Fruit fly (Drosophila melanogaster) whole organism, prepupa: Measurements from ENCODE around the gene Mic26-27.

Source experiments
- CG1621 ChIP-seq: fragments of 200-800 bp; sonication (Bioruptor generic); optimal IDR thresholded peaks from 3 replicates; lab custom pipeline; 2018; ENCODE audit warnings: missing biosample characterization, mild to moderate bottlenecking, missing genetic modification characterization
- CG16779 ChIP-seq: fragments of 200-800 bp; sonication (Bioruptor generic); optimal IDR thresholded peaks from 3 replicates; lab custom pipeline; 2017; ENCODE audit warnings: missing biosample characterization, mild to moderate bottlenecking, missing genetic modification characterization
- CG3919 ChIP-seq: fragments of 200-800 bp; sonication (Bioruptor generic); optimal IDR thresholded peaks from 3 replicates; lab custom pipeline; 2016; ENCODE audit warnings: missing biosample characterization, missing genetic modification characterization
- CG4318 ChIP-seq: fragments of 200-800 bp; sonication (Bioruptor generic); optimal IDR thresholded peaks from 3 replicates; lab custom pipeline; 2017; ENCODE audit warnings: missing biosample characterization, mild to moderate bottlenecking, missing genetic modification characterization
- CG8632 ChIP-seq: fragments of 200-800 bp; sonication (Bioruptor generic); optimal IDR thresholded peaks from 3 replicates; lab custom pipeline; 2016; ENCODE audit warnings: missing biosample characterization, missing genetic modification characterization
- Hr39 ChIP-seq: fragments of 200-800 bp; sonication (Bioruptor generic); optimal IDR thresholded peaks from 2 replicates; lab custom pipeline; 2016; ENCODE audit warnings: missing biosample characterization, missing genetic modification characterization
- esn ChIP-seq: fragments of 200-800 bp; sonication (Bioruptor generic); optimal IDR thresholded peaks from 2 replicates; lab custom pipeline; 2016; ENCODE audit warnings: missing biosample characterization, mild to moderate bottlenecking, missing genetic modification characterization, moderate library complexity

dm6 chr3R:16176526-16176925, 29.9 kb upstream of the Mic26-27 start:
- no peak for TF ChIP-seq CG8632 (GFP tag; lab: Kevin White, UChicago)
- TF ChIP-seq CG16779 (tag; lab: Kevin White, UChicago) = no peak
- TF ChIP-seq CG4318 (GFP tag; lab: Kevin White, UChicago) = no peak
- no peak for TF ChIP-seq CG1621 (tag; lab: Kevin White, UChicago)
- no peak for TF ChIP-seq esn (GFP tag; lab: Kevin White, UChicago)
- no peak for TF ChIP-seq CG3919
- TF ChIP-seq Hr39 (GFP tag; lab: Kevin White, UChicago) = no peak
